Fruit fly (Drosophila melanogaster): ENCODE data around the gene g.
A peak's percentile ranks its signal among the peaks of the same experiment; 100 is the strongest.

- peak in 1 of 2 experiments; percentile 80 for TF ChIP-seq EcR (GFP tag; optimal IDR thresholded peaks at IDR 0.05)
- no peak for TF ChIP-seq psq (optimal IDR thresholded peaks at IDR 0.05)
- no peak for TF ChIP-seq usp (GFP tag; optimal IDR thresholded peaks at IDR 0.05)
- TF ChIP-seq pan (optimal IDR thresholded peaks at IDR 0.05), result no peak
- no peak for TF ChIP-seq Dll (optimal IDR thresholded peaks at IDR 0.05)
Measured at dm6 chrX:13747052-13747451, 11.0 kb upstream of the g start.
